Worm (Caenorhabditis elegans): ENCODE measurements around the gene C49F5.5.

C49F5.5 gene

ce11 chrX:12036114-12036513, 50.1 kb downstream of the C49F5.5 start:
- TF ChIP-seq lin-13 (GFP tag; optimal IDR thresholded peaks at IDR 0.05) (no peak), lin-11 (tag; optimal IDR thresholded peaks at IDR 0.05) (no peak), nhr-6 (tag; optimal IDR thresholded peaks at IDR 0.05) (no peak), C34F6.9 (tag; optimal IDR thresholded peaks at IDR 0.05) (no peak), mbf-1 (tag; optimal IDR thresholded peaks at IDR 0.05) (no peak)

Measured in whole organism, L2 larva.